Fruit fly (Drosophila melanogaster): Measurements from ENCODE around the gene CG14511.
A peak's percentile ranks its signal among the peaks of the same experiment; 100 is the strongest.

DNA sequence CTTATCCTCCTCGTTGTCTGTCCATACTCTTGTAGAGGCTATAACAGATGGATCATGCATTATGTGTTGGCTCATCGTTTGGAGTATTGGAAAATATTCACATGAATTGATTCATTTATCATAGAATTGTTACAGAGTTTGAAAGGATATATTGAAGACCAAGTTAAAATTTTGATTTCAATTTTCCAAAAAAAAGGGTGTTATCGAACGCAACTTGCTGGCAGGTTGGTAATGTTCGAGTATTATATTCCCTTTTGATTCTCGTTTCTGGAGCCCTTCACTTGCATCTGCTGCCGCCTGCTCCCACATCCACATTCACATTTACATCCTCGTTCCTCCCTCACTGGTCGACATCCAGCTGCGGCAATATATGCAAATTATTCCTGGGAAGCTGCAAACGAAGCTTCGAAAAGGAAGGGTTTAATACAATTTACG is 50.7 kb downstream of the CG14511 start:
- peak; percentile 86 for TF ChIP-seq CG34367 (tag; optimal IDR thresholded peaks at IDR 0.05)
- peak; percentile 75 for TF ChIP-seq CG4496 (GFP tag; IDR thresholded peaks at IDR 0.05)
- TF ChIP-seq CG8159 (tag; optimal IDR thresholded peaks at IDR 0.05) = peak; percentile 87

All from whole organism, pupa.